Worm (Caenorhabditis elegans) whole organism, L3 larva: ENCODE results near the gene acr-9.
A peak's percentile ranks its signal among the peaks of the same experiment; 100 is the strongest.

Experiments
- R02D3.7 ChIP-seq: fragments of 150-350 bp; optimal IDR thresholded peaks from 2 replicates; lab custom pipeline; 2014; ENCODE audit warnings: missing biosample characterization, missing genetic modification characterization
- ZK546.5 ChIP-seq: sonication (generic microtip); optimal IDR thresholded peaks from 2 replicates; lab custom pipeline; 2017; ENCODE audit warnings: missing biosample characterization, missing genetic modification characterization
- aly-2 ChIP-seq: fragments of 150-350 bp; optimal IDR thresholded peaks from 2 replicates; lab custom pipeline; 2014; ENCODE audit warnings: missing biosample characterization, missing genetic modification characterization
- ama-1 ChIP-seq: fragments of 150-350 bp; optimal IDR thresholded peaks from 2 replicates; lab custom pipeline; 2018
- ceh-16 ChIP-seq: sonication (generic microtip); optimal IDR thresholded peaks from 2 replicates; lab custom pipeline; 2017; ENCODE audit warnings: missing biosample characterization, missing genetic modification characterization
- ceh-28 ChIP-seq: fragments of 150-350 bp; optimal IDR thresholded peaks from 2 replicates; lab custom pipeline; 2014; ENCODE audit warnings: missing biosample characterization, missing genetic modification reagents, missing genetic modification characterization
- ceh-82 ChIP-seq: fragments of 150-350 bp; optimal IDR thresholded peaks from 2 replicates; lab custom pipeline; 2014; ENCODE audit warnings: missing biosample characterization, missing genetic modification characterization
- ceh-9 ChIP-seq: sonication (generic microtip); optimal IDR thresholded peaks from 2 replicates; lab custom pipeline; 2018; ENCODE audit warnings: missing biosample characterization, missing genetic modification characterization
- daf-12 ChIP-seq: fragments of 150-350 bp; optimal IDR thresholded peaks from 2 replicates; lab custom pipeline; 2014; ENCODE audit warnings: missing biosample characterization, missing genetic modification reagents, missing genetic modification characterization
- egl-27 ChIP-seq: sonication (generic microtip); optimal IDR thresholded peaks from 4 replicates; lab custom pipeline; 2017; ENCODE audit warnings: missing biosample characterization, missing genetic modification reagents, missing genetic modification characterization
- egl-5 ChIP-seq: fragments of 150-350 bp; optimal IDR thresholded peaks from 2 replicates; lab custom pipeline; 2017; ENCODE audit warnings: missing biosample characterization, missing genetic modification reagents, missing genetic modification characterization, inconsistent platforms
- elt-1 ChIP-seq: fragments of 150-350 bp; optimal IDR thresholded peaks from 2 replicates; lab custom pipeline; 2014; ENCODE audit warnings: missing biosample characterization, missing genetic modification characterization
- elt-2 ChIP-seq: sonication (generic microtip); optimal IDR thresholded peaks from 2 replicates; lab custom pipeline; 2016; ENCODE audit warnings: missing genetic modification reagents, mild to moderate bottlenecking, missing genetic modification characterization, missing compliant biosample characterization
- elt-3 ChIP-seq, 3 experiments: fragments of 150-350 bp in 1 of 3; sonication (generic microtip) in 2 of 3; optimal IDR thresholded peaks; 2 replicates in 2 of 3; 4 replicates in 1 of 3; lab custom pipeline; 2014 to 2017; ENCODE audit warnings: missing biosample characterization in 3 of 3, missing genetic modification characterization in 3 of 3
- eor-1 ChIP-seq, 2 experiments: fragments of 150-350 bp; optimal IDR thresholded peaks; 2 replicates each; lab custom pipeline; 2014 to 2018; ENCODE audit warnings: missing biosample characterization in 2 of 2, missing genetic modification characterization in 2 of 2
- fkh-10 ChIP-seq: sonication (generic microtip); optimal IDR thresholded peaks from 2 replicates; lab custom pipeline; 2017; ENCODE audit warnings: missing biosample characterization, missing genetic modification reagents, missing genetic modification characterization
- fkh-2 ChIP-seq: fragments of 150-350 bp; optimal IDR thresholded peaks from 2 replicates; lab custom pipeline; 2014; ENCODE audit warnings: missing biosample characterization, missing genetic modification reagents, missing genetic modification characterization
- fos-1 ChIP-seq: fragments of 150-350 bp; optimal IDR thresholded peaks from 2 replicates; lab custom pipeline; 2014; ENCODE audit warnings: missing biosample characterization, missing genetic modification characterization
- hmg-11 ChIP-seq: sonication (generic microtip); optimal IDR thresholded peaks from 2 replicates; lab custom pipeline; 2016; ENCODE audit warnings: missing genetic modification characterization, missing compliant biosample characterization
- jun-1 ChIP-seq: fragments of 150-350 bp; optimal IDR thresholded peaks from 2 replicates; lab custom pipeline; 2014; ENCODE audit warnings: missing biosample characterization, missing genetic modification reagents, missing genetic modification characterization
- lin-15B ChIP-seq: fragments of 150-350 bp; optimal IDR thresholded peaks from 2 replicates; lab custom pipeline; 2014; ENCODE audit warnings: missing biosample characterization, missing genetic modification characterization
- lin-39 ChIP-seq: fragments of 150-350 bp; optimal IDR thresholded peaks from 2 replicates; lab custom pipeline; 2018; ENCODE audit warnings: missing biosample characterization, missing genetic modification reagents, missing genetic modification characterization
- lsy-12 ChIP-seq: sonication (generic microtip); optimal IDR thresholded peaks from 2 replicates; lab custom pipeline; 2016; ENCODE audit warnings: mild to moderate bottlenecking, missing genetic modification characterization, missing compliant biosample characterization
- mdl-1 ChIP-seq: fragments of 150-350 bp; optimal IDR thresholded peaks from 2 replicates; lab custom pipeline; 2014; ENCODE audit warnings: missing biosample characterization, missing genetic modification characterization
- mml-1 ChIP-seq: fragments of 150-350 bp; sonication (generic microtip); optimal IDR thresholded peaks from 3 replicates; lab custom pipeline; 2014; ENCODE audit warnings: missing biosample characterization, missing genetic modification characterization
- nfya-1 ChIP-seq: sonication (generic microtip); optimal IDR thresholded peaks from 2 replicates; lab custom pipeline; 2017; ENCODE audit warnings: missing genetic modification characterization, mild to moderate bottlenecking, missing compliant biosample characterization, antibody characterized with exemption, moderate library complexity; ENCODE audit not compliant: insufficient read depth
- nhr-11 ChIP-seq: fragments of 150-350 bp; optimal IDR thresholded peaks from 2 replicates; lab custom pipeline; 2014; ENCODE audit warnings: missing biosample characterization, missing genetic modification characterization
- nhr-12 ChIP-seq: fragments of 150-350 bp; optimal IDR thresholded peaks from 2 replicates; lab custom pipeline; 2014; ENCODE audit warnings: missing biosample characterization, missing genetic modification characterization
- nhr-23 ChIP-seq: fragments of 150-350 bp; optimal IDR thresholded peaks from 2 replicates; lab custom pipeline; 2014; ENCODE audit warnings: missing biosample characterization, missing genetic modification reagents, missing genetic modification characterization
- nhr-237 ChIP-seq: fragments of 150-350 bp; optimal IDR thresholded peaks from 2 replicates; lab custom pipeline; 2014; ENCODE audit warnings: missing biosample characterization, missing genetic modification characterization
- nhr-25 ChIP-seq: sonication (generic microtip); optimal IDR thresholded peaks from 2 replicates; lab custom pipeline; 2017; ENCODE audit warnings: missing biosample characterization, missing genetic modification characterization
- nhr-28 ChIP-seq: fragments of 150-350 bp; optimal IDR thresholded peaks from 2 replicates; lab custom pipeline; 2014; ENCODE audit warnings: missing biosample characterization, missing genetic modification characterization
- nhr-43 ChIP-seq: sonication (generic microtip); optimal IDR thresholded peaks from 2 replicates; lab custom pipeline; 2016; ENCODE audit warnings: mild to moderate bottlenecking, missing genetic modification characterization, missing compliant biosample characterization; ENCODE audit not compliant: poor library complexity, severe bottlenecking
- nhr-67 ChIP-seq: fragments of 150-350 bp; optimal IDR thresholded peaks from 2 replicates; lab custom pipeline; 2014; ENCODE audit warnings: missing biosample characterization, missing genetic modification characterization
- nhr-76 ChIP-seq: fragments of 150-350 bp; sonication (generic microtip); optimal IDR thresholded peaks from 5 replicates; lab custom pipeline; 2014; ENCODE audit warnings: missing biosample characterization, missing genetic modification characterization
- nhr-77 ChIP-seq: fragments of 150-350 bp; optimal IDR thresholded peaks from 2 replicates; lab custom pipeline; 2014; ENCODE audit warnings: missing biosample characterization, missing genetic modification characterization
- pha-4 ChIP-seq: fragments of 150-350 bp; optimal IDR thresholded peaks from 2 replicates; lab custom pipeline; 2014; ENCODE audit warnings: missing biosample characterization, missing genetic modification reagents, missing genetic modification characterization
- pqm-1 ChIP-seq: fragments of 150-350 bp; optimal IDR thresholded peaks from 2 replicates; lab custom pipeline; 2017; ENCODE audit warnings: missing biosample characterization, missing genetic modification characterization, inconsistent platforms
- sea-2 ChIP-seq: fragments of 150-350 bp; sonication (generic microtip); optimal IDR thresholded peaks from 4 replicates; lab custom pipeline; 2014; ENCODE audit warnings: missing biosample characterization, missing genetic modification reagents, missing genetic modification characterization
- skn-1 ChIP-seq: fragments of 150-350 bp; optimal IDR thresholded peaks from 2 replicates; lab custom pipeline; 2014; ENCODE audit warnings: missing biosample characterization, missing genetic modification characterization
- snpc-4 ChIP-seq: fragments of 150-350 bp; optimal IDR thresholded peaks from 2 replicates; lab custom pipeline; 2014; ENCODE audit warnings: missing biosample characterization, missing genetic modification characterization
- tbx-2 ChIP-seq: sonication (generic microtip); optimal IDR thresholded peaks from 2 replicates; lab custom pipeline; 2016; ENCODE audit warnings: mild to moderate bottlenecking, missing genetic modification characterization, missing compliant biosample characterization
- unc-39 ChIP-seq: sonication (generic microtip); optimal IDR thresholded peaks from 4 replicates; lab custom pipeline; 2017; ENCODE audit warnings: missing biosample characterization, missing genetic modification characterization
- unc-62 ChIP-seq: fragments of 150-350 bp; sonication (generic microtip); optimal IDR thresholded peaks from 4 replicates; lab custom pipeline; 2014; ENCODE audit warnings: missing biosample characterization, missing genetic modification reagents, missing genetic modification characterization
- zag-1 ChIP-seq: fragments of 150-350 bp; optimal IDR thresholded peaks from 2 replicates; lab custom pipeline; 2014; ENCODE audit warnings: missing biosample characterization, missing genetic modification characterization
- ztf-11 ChIP-seq: fragments of 150-350 bp; optimal IDR thresholded peaks from 2 replicates; lab custom pipeline; 2014; ENCODE audit warnings: missing biosample characterization, missing genetic modification characterization
- ztf-4 ChIP-seq: fragments of 150-350 bp; optimal IDR thresholded peaks from 2 replicates; lab custom pipeline; 2014; ENCODE audit warnings: missing biosample characterization, missing genetic modification characterization

The acr-9 gene

ce11 chrX:13668728-13669127 lies 22.0 kb upstream of the acr-9 start, which contains the start of gene C04A11.2:
TSS of gene C04A11.2 (minus strand) at chrX:13668828.
- TF ChIP-seq pha-4 (tag; lab: Kevin White, UChicago): no peak
- TF ChIP-seq ceh-82 (tag; lab: Kevin White, UChicago): no peak
- TF ChIP-seq skn-1 (tag; lab: Kevin White, UChicago): no peak
- TF ChIP-seq fkh-10 (GFP tag; lab: Kevin White, UChicago): no peak
- no peak for TF ChIP-seq pqm-1 (tag; lab: Kevin White, UChicago)
- no peak for TF ChIP-seq nhr-77
- TF ChIP-seq ceh-9 (tag; lab: Kevin White, UChicago): no peak
- no peak for TF ChIP-seq ceh-28 (tag; lab: Kevin White, UChicago)
- no peak for TF ChIP-seq nhr-237
- TF ChIP-seq ZK546.5 (tag; lab: Kevin White, UChicago): no peak
- no peak for TF ChIP-seq ama-1 (lab: Kevin White, UChicago)
- no peak for TF ChIP-seq tbx-2
- TF ChIP-seq nhr-25 (tag; lab: Kevin White, UChicago): no peak
- TF ChIP-seq mml-1 (tag; lab: Kevin White, UChicago): no peak
- TF ChIP-seq jun-1 (tag; lab: Kevin White, UChicago): no peak
- no peak for TF ChIP-seq nhr-76
- TF ChIP-seq nhr-11 (tag; lab: Kevin White, UChicago): no peak
- no peak for TF ChIP-seq nhr-43
- TF ChIP-seq unc-62 (GFP tag; lab: Kevin White, UChicago): no peak
- TF ChIP-seq sea-2: no peak

- no peak for TF ChIP-seq nhr-67 (tag; lab: Kevin White, UChicago)
- no peak for TF ChIP-seq R02D3.7
- TF ChIP-seq lsy-12: no peak
- no peak for TF ChIP-seq daf-12 (tag; lab: Kevin White, UChicago)
- TF ChIP-seq zag-1 (tag; lab: Kevin White, UChicago): no peak
- no peak for TF ChIP-seq nhr-28
Observed at ce11 chrX:13666864-13667263, 20.2 kb upstream of the acr-9 start.

DNA sequence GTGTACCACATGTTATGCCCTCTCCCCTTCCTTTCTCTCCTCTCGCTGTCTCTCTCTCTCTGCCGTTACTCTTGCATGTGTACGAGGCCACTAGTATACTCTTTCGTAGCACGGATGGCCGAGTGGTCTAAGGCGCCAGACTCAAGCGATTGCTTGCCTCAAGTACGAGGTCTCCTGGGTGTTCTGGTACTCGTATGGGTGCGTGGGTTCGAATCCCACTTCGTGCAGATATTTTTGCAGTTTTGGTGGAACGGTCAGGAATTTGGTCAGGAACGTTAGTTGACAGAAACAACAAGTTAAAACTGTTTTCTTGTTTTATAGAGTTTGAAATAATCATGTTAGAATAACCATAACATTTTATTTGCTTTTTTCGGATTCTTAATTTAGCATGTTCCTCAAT lies 18.7 kb upstream of the acr-9 start:
- TF ChIP-seq skn-1 (tag; lab: Kevin White, UChicago): peak; percentile 43
- peak; percentile 58 for TF ChIP-seq sea-2
- peak; percentile 85 for TF ChIP-seq lsy-12
- TF ChIP-seq pha-4 (tag; lab: Kevin White, UChicago): peak; percentile 81
- peak; percentile 51 for TF ChIP-seq fkh-10 (GFP tag; lab: Kevin White, UChicago)
- TF ChIP-seq pqm-1 (tag; lab: Kevin White, UChicago): peak; percentile 41
- TF ChIP-seq nhr-76: peak; percentile 37
- peak; percentile 11 for TF ChIP-seq snpc-4 (tag; lab: Kevin White, UChicago)
- no peak for TF ChIP-seq nhr-237
- TF ChIP-seq lin-15B (tag; lab: Kevin White, UChicago): peak; percentile 38
- TF ChIP-seq aly-2 (tag; lab: Kevin White, UChicago): no peak
- no peak for TF ChIP-seq mdl-1 (tag; lab: Kevin White, UChicago)
- TF ChIP-seq unc-39 (tag; lab: Kevin White, UChicago): peak; percentile 27
- TF ChIP-seq unc-62 (GFP tag; lab: Kevin White, UChicago): no peak
- TF ChIP-seq nhr-43: peak; percentile 81
- peak; percentile 46 for TF ChIP-seq nhr-77
- TF ChIP-seq nhr-25 (tag; lab: Kevin White, UChicago): peak; percentile 46
- TF ChIP-seq R02D3.7: peak; percentile 38
- TF ChIP-seq nhr-28: no peak
- TF ChIP-seq ceh-9 (tag; lab: Kevin White, UChicago): no peak
- peak; percentile 37 for TF ChIP-seq ceh-82 (tag; lab: Kevin White, UChicago)
- TF ChIP-seq ama-1 (lab: Kevin White, UChicago): peak; percentile 49
- TF ChIP-seq nfya-1 (tag; lab: Kevin White, UChicago): peak; percentile 71
- TF ChIP-seq nhr-67 (tag; lab: Kevin White, UChicago): no peak
- no peak for TF ChIP-seq daf-12 (tag; lab: Kevin White, UChicago)
- peak in 1 of 3 experiments; percentile 31 for TF ChIP-seq elt-3 (tag; optimal IDR thresholded peaks at IDR 0.05; lab: Kevin White, UChicago)
- TF ChIP-seq ceh-16 (tag; lab: Kevin White, UChicago): no peak
- peak; percentile 86 for TF ChIP-seq jun-1 (tag; lab: Kevin White, UChicago)
- TF ChIP-seq hmg-11 (tag; lab: Kevin White, UChicago): peak; percentile 99
- TF ChIP-seq nhr-23 (tag; lab: Kevin White, UChicago): peak; percentile 67
- no peak for TF ChIP-seq nhr-12 (tag; lab: Kevin White, UChicago)
- TF ChIP-seq fkh-2 (tag; lab: Kevin White, UChicago): no peak
- no peak for TF ChIP-seq mml-1 (tag; lab: Kevin White, UChicago)
- peak; percentile 30 for TF ChIP-seq egl-27 (tag; lab: Kevin White, UChicago)
- TF ChIP-seq tbx-2: peak; percentile 85
- peak; percentile 89 for TF ChIP-seq egl-5 (tag; lab: Kevin White, UChicago)
- TF ChIP-seq elt-2 (tag; lab: Kevin White, UChicago): peak; percentile 49
- peak; percentile 87 for TF ChIP-seq lin-39 (tag; lab: Kevin White, UChicago)
- no peak for TF ChIP-seq zag-1 (tag; lab: Kevin White, UChicago)
- TF ChIP-seq ceh-28 (tag; lab: Kevin White, UChicago): peak; percentile 13
- no peak for TF ChIP-seq ztf-11
- TF ChIP-seq nhr-11 (tag; lab: Kevin White, UChicago): peak; percentile 33
- no peak for TF ChIP-seq fos-1 (tag; lab: Kevin White, UChicago)
- TF ChIP-seq ztf-4 (tag; lab: Kevin White, UChicago): peak; percentile 49
- TF ChIP-seq elt-1: peak; percentile 58
- no peak for TF ChIP-seq eor-1 (tag; optimal IDR thresholded peaks at IDR 0.05; lab: Kevin White, UChicago)
